Fruit fly (Drosophila melanogaster) whole organism, wandering third instar larva: ENCODE measurements around the gene SoxN.

Experiments used
- HLH106 ChIP-seq: fragments of 200-800 bp; optimal IDR thresholded peaks from 3 replicates; lab custom pipeline; 2019; ENCODE audit warnings: missing biosample characterization, mild to moderate bottlenecking, missing genetic modification characterization, moderate library complexity
- pan ChIP-seq: fragments of >200 bp; optimal IDR thresholded peaks from 2 replicates; lab custom pipeline; 2017
- sage ChIP-seq: fragments of 200-800 bp; sonication (Bioruptor generic); optimal IDR thresholded peaks from 2 replicates; lab custom pipeline; 2016; ENCODE audit warnings: missing biosample characterization, mild to moderate bottlenecking, missing genetic modification characterization

dm6 chr2L:8849170-8849569 is 23.7 kb downstream of the SoxN start:
- no peak for TF ChIP-seq pan
- no peak for TF ChIP-seq HLH106 (tag; lab: Kevin White, UChicago)
- TF ChIP-seq sage (GFP tag; lab: Kevin White, UChicago), result no peak
